Worm (Caenorhabditis elegans) whole organism, young adult: Measurements from ENCODE around the gene C33H5.2.

Experiments
- B0019.2 ChIP-seq: fragments of 200-800 bp; sonication (Bioruptor generic); conservative IDR thresholded peaks from 2 replicates; pipeline ENCODE4 v1.3.6; 2022; ENCODE audit warnings: missing genetic modification reagents, missing genetic modification characterization, missing compliant biosample characterization
- B0336.3 ChIP-seq: fragments of 200-800 bp; sonication (Bioruptor generic); IDR thresholded peaks from 2 replicates; pipeline ENCODE4 v1.3.6; 2022; ENCODE audit warnings: missing genetic modification characterization, missing compliant biosample characterization
- F33H1.4 ChIP-seq: fragments of 200-800 bp; sonication (Bioruptor generic); IDR thresholded peaks from 2 replicates; pipeline ENCODE4 v1.3.6; 2022; ENCODE audit warnings: missing genetic modification reagents, missing genetic modification characterization, missing compliant biosample characterization
- F49E8.2 ChIP-seq: sonication (generic microtip); optimal IDR thresholded peaks from 3 replicates; lab custom pipeline; 2017; ENCODE audit warnings: missing genetic modification characterization, mild to moderate bottlenecking, missing compliant biosample characterization, antibody characterized with exemption, moderate library complexity; ENCODE audit not compliant: insufficient read depth
- F55B11.4 ChIP-seq: sonication (generic microtip); optimal IDR thresholded peaks from 2 replicates; lab custom pipeline; 2016; ENCODE audit warnings: missing compliant biosample characterization, missing genetic modification characterization, borderline replicate concordance; ENCODE audit not compliant: insufficient read depth
- F57A8.1 ChIP-seq: fragments of 200-800 bp; sonication (Bioruptor generic); optimal IDR thresholded peaks from 2 replicates; lab custom pipeline; 2018; ENCODE audit warnings: mild to moderate bottlenecking, missing genetic modification characterization, moderate library complexity, missing compliant biosample characterization
- F57C9.4 ChIP-seq: sonication (generic microtip); optimal IDR thresholded peaks from 2 replicates; lab custom pipeline; 2017; ENCODE audit warnings: mild to moderate bottlenecking, missing genetic modification characterization, missing compliant biosample characterization
- K12H6.12 ChIP-seq: fragments of 200-800 bp; sonication (Bioruptor generic); optimal IDR thresholded peaks from 2 replicates; lab custom pipeline; 2018; ENCODE audit warnings: mild to moderate bottlenecking, missing genetic modification characterization, missing compliant biosample characterization
- Y53G8AR.9 ChIP-seq: fragments of 200-800 bp; sonication (Bioruptor generic); conservative IDR thresholded peaks from 2 replicates; pipeline ENCODE4 v1.3.6; 2022; ENCODE audit warnings: missing genetic modification reagents, missing genetic modification characterization, missing compliant biosample characterization
- Y56A3A.18 ChIP-seq: fragments of 200-800 bp; sonication (Bioruptor generic); IDR thresholded peaks from 2 replicates; pipeline ENCODE4 v1.3.6; 2022; ENCODE audit warnings: missing genetic modification reagents, missing genetic modification characterization, missing compliant biosample characterization
- Y67H2A.10 ChIP-seq: fragments of 200-800 bp; sonication (Bioruptor generic); conservative IDR thresholded peaks from 2 replicates; pipeline ENCODE4 v1.3.6; 2022; ENCODE audit warnings: missing genetic modification reagents, missing genetic modification characterization, missing compliant biosample characterization
- Y95B8A.8 ChIP-seq: fragments of 200-800 bp; sonication (Bioruptor generic); IDR thresholded peaks from 2 replicates; pipeline ENCODE4 v1.3.6; 2022; ENCODE audit warnings: missing genetic modification reagents, missing genetic modification characterization, missing compliant biosample characterization
- athp-1 ChIP-seq: sonication (generic microtip); optimal IDR thresholded peaks from 2 replicates; lab custom pipeline; 2017; ENCODE audit warnings: mild to moderate bottlenecking, missing genetic modification characterization, missing compliant biosample characterization
- attf-3 ChIP-seq: fragments of 200-800 bp; sonication (Bioruptor generic); conservative IDR thresholded peaks from 2 replicates; pipeline ENCODE4 v1.3.6; 2022; ENCODE audit warnings: missing genetic modification reagents, missing genetic modification characterization, missing compliant biosample characterization
- attf-5 ChIP-seq: fragments of 200-800 bp; sonication (Bioruptor generic); optimal IDR thresholded peaks from 2 replicates; lab custom pipeline; 2018; ENCODE audit warnings: mild to moderate bottlenecking, missing genetic modification characterization, missing compliant biosample characterization
- cebp-2 ChIP-seq: fragments of 200-800 bp; sonication (Bioruptor generic); IDR thresholded peaks from 2 replicates; pipeline ENCODE4 v1.3.6; 2022; ENCODE audit warnings: missing genetic modification characterization, missing compliant biosample characterization
- ceh-100 ChIP-seq: fragments of 200-800 bp; sonication (Bioruptor generic); IDR thresholded peaks from 2 replicates; pipeline ENCODE4 v1.3.6; 2022; ENCODE audit warnings: missing genetic modification reagents, missing genetic modification characterization, missing compliant biosample characterization
- ceh-58 ChIP-seq: fragments of 200-800 bp; sonication (Bioruptor generic); IDR thresholded peaks from 2 replicates; pipeline ENCODE4 v1.3.6; 2022; ENCODE audit warnings: missing genetic modification characterization, missing compliant biosample characterization
- ceh-79 ChIP-seq: sonication (generic microtip); optimal IDR thresholded peaks from 2 replicates; lab custom pipeline; 2017; ENCODE audit warnings: mild to moderate bottlenecking, missing genetic modification characterization, missing compliant biosample characterization
- chd-7 ChIP-seq: sonication (generic microtip); optimal IDR thresholded peaks from 2 replicates; lab custom pipeline; 2016; ENCODE audit warnings: mild to moderate bottlenecking, missing genetic modification characterization, moderate library complexity, missing compliant biosample characterization
- die-1 ChIP-seq: sonication (generic microtip); optimal IDR thresholded peaks from 2 replicates; lab custom pipeline; 2016; ENCODE audit warnings: missing genotype, mild to moderate bottlenecking, missing genetic modification characterization, missing compliant biosample characterization
- dox-1 ChIP-seq: fragments of 200-800 bp; sonication (Bioruptor generic); IDR thresholded peaks from 2 replicates; pipeline ENCODE4 v1.3.6; 2022; ENCODE audit warnings: missing genetic modification reagents, missing genetic modification characterization, missing compliant biosample characterization
- dpff-1 ChIP-seq: sonication (generic microtip); optimal IDR thresholded peaks from 2 replicates; lab custom pipeline; 2017; ENCODE audit warnings: mild to moderate bottlenecking, missing genetic modification characterization, missing compliant biosample characterization
- egl-18 ChIP-seq: fragments of 200-800 bp; sonication (Bioruptor generic); IDR thresholded peaks from 2 replicates; pipeline ENCODE4 v1.3.6; 2022; ENCODE audit warnings: missing genetic modification reagents, missing genetic modification characterization, missing compliant biosample characterization
- ekl-4 ChIP-seq: fragments of 200-800 bp; sonication (Bioruptor generic); IDR thresholded peaks from 2 replicates; pipeline ENCODE4 v1.3.6; 2022; ENCODE audit warnings: missing genetic modification reagents, missing genetic modification characterization, missing compliant biosample characterization
- fkh-3 ChIP-seq: sonication (generic microtip); optimal IDR thresholded peaks from 2 replicates; lab custom pipeline; 2016; ENCODE audit warnings: mild to moderate bottlenecking, missing genetic modification characterization, missing compliant biosample characterization
- gei-17 ChIP-seq: fragments of 200-800 bp; sonication (Bioruptor generic); optimal IDR thresholded peaks from 2 replicates; lab custom pipeline; 2018; ENCODE audit warnings: mild to moderate bottlenecking, missing genetic modification characterization, missing compliant biosample characterization
- him-1 ChIP-seq: sonication (generic microtip); optimal IDR thresholded peaks from 2 replicates; lab custom pipeline; 2016; ENCODE audit warnings: missing genotype, missing genetic modification reagents, missing genetic modification characterization, missing compliant biosample characterization
- hlh-26 ChIP-seq: fragments of 200-800 bp; sonication (Bioruptor generic); conservative IDR thresholded peaks from 2 replicates; pipeline ENCODE4 v1.3.6; 2022; ENCODE audit warnings: missing genetic modification reagents, missing genetic modification characterization, missing compliant biosample characterization
- hmg-20 ChIP-seq: fragments of 200-800 bp; sonication (Bioruptor generic); IDR thresholded peaks from 2 replicates; pipeline ENCODE4 v1.3.6; 2022; ENCODE audit warnings: missing genetic modification reagents, missing genetic modification characterization, missing compliant biosample characterization
- hrde-1 ChIP-seq: sonication (generic microtip); optimal IDR thresholded peaks from 2 replicates; lab custom pipeline; 2016; ENCODE audit warnings: missing genetic modification characterization, mild to moderate bottlenecking, missing compliant biosample characterization, moderate library complexity, missing genotype, missing genetic modification reagents, borderline replicate concordance
- hsf-1 ChIP-seq: fragments of 200-800 bp; sonication (Bioruptor generic); IDR thresholded peaks from 2 replicates; pipeline ENCODE4 v1.3.6; 2022; ENCODE audit warnings: missing genetic modification reagents, missing genetic modification characterization, missing compliant biosample characterization
- lag-1 ChIP-seq: fragments of 200-800 bp; sonication (Bioruptor generic); IDR thresholded peaks from 2 replicates; pipeline ENCODE4 v1.3.6; 2022; ENCODE audit warnings: missing genetic modification reagents, missing genetic modification characterization, missing compliant biosample characterization
- lin-26 ChIP-seq: fragments of 200-800 bp; sonication (Bioruptor generic); IDR thresholded peaks from 2 replicates; pipeline ENCODE4 v1.3.6; 2022; ENCODE audit warnings: missing genetic modification reagents, missing genetic modification characterization, missing compliant biosample characterization
- lin-35 ChIP-seq, 3 experiments: fragments of 150-350 bp in 2 of 3; sonication (generic microtip) in 1 of 3; optimal IDR thresholded peaks; 2 replicates each; lab custom pipeline; 2014 to 2018; ENCODE audit warnings: missing biosample characterization in 3 of 3, missing genetic modification characterization in 3 of 3, missing genetic modification reagents in 3 of 3
- lin-54 ChIP-seq: fragments of 200-800 bp; sonication (Bioruptor generic); optimal IDR thresholded peaks from 2 replicates; lab custom pipeline; 2018; ENCODE audit warnings: mild to moderate bottlenecking, missing genetic modification characterization, missing compliant biosample characterization
- lsl-1 ChIP-seq: fragments of 200-800 bp; sonication (Bioruptor generic); optimal IDR thresholded peaks from 2 replicates; lab custom pipeline; 2018; ENCODE audit warnings: mild to moderate bottlenecking, missing genetic modification characterization, moderate library complexity, missing compliant biosample characterization
- madf-6 ChIP-seq: fragments of 200-800 bp; sonication (Bioruptor generic); IDR thresholded peaks from 2 replicates; pipeline ENCODE4 v1.3.6; 2022; ENCODE audit warnings: missing genetic modification reagents, missing genetic modification characterization, missing compliant biosample characterization
- nhr-120 ChIP-seq: fragments of 200-800 bp; sonication (Bioruptor generic); IDR thresholded peaks from 2 replicates; pipeline ENCODE4 v1.3.6; 2022; ENCODE audit warnings: missing genetic modification characterization, missing compliant biosample characterization
- nhr-90 ChIP-seq: sonication (generic microtip); optimal IDR thresholded peaks from 2 replicates; lab custom pipeline; 2016; ENCODE audit warnings: missing genotype, mild to moderate bottlenecking, missing genetic modification characterization, missing compliant biosample characterization
- pbrm-1 ChIP-seq: fragments of 200-800 bp; sonication (Bioruptor generic); IDR thresholded peaks from 2 replicates; pipeline ENCODE4 v1.3.6; 2022; ENCODE audit warnings: missing genetic modification reagents, missing genetic modification characterization, missing compliant biosample characterization
- pha-4 ChIP-seq: fragments of 150-350 bp; sonication (generic microtip); optimal IDR thresholded peaks from 2 replicates; lab custom pipeline; 2014; ENCODE audit warnings: missing biosample characterization, missing genetic modification reagents, missing genetic modification characterization
- snpc-1.1 ChIP-seq: sonication (generic microtip); optimal IDR thresholded peaks from 2 replicates; lab custom pipeline; 2017; ENCODE audit warnings: missing genetic modification characterization, mild to moderate bottlenecking, missing compliant biosample characterization, antibody characterized with exemption, moderate library complexity, missing genotype, missing genetic modification reagents; ENCODE audit not compliant: insufficient read depth
- tbx-9 ChIP-seq: sonication (generic microtip); optimal IDR thresholded peaks from 2 replicates; lab custom pipeline; 2016; ENCODE audit warnings: borderline replicate concordance, missing genetic modification characterization, inconsistent platforms, missing compliant biosample characterization
- tlf-1 ChIP-seq: fragments of 200-800 bp; sonication (Bioruptor generic); optimal IDR thresholded peaks from 2 replicates; lab custom pipeline; 2018; ENCODE audit warnings: mild to moderate bottlenecking, missing genetic modification characterization, missing compliant biosample characterization
- xnd-1 ChIP-seq: sonication (generic microtip); optimal IDR thresholded peaks from 2 replicates; lab custom pipeline; 2016; ENCODE audit warnings: missing genotype, missing genetic modification reagents, missing genetic modification characterization, missing compliant biosample characterization
- zim-3 ChIP-seq: sonication (generic microtip); optimal IDR thresholded peaks from 2 replicates; lab custom pipeline; 2017; ENCODE audit warnings: mild to moderate bottlenecking, missing genetic modification characterization, moderate library complexity, missing compliant biosample characterization
- ztf-28 ChIP-seq: fragments of 200-800 bp; sonication (Bioruptor generic); IDR thresholded peaks from 2 replicates; pipeline ENCODE4 v1.3.6; 2022; ENCODE audit warnings: missing genetic modification reagents, missing genetic modification characterization, missing compliant biosample characterization

The C33H5.2 gene

ce11 chrIV:7789521-7789949, 15.3 kb upstream of the C33H5.2 start, which contains the start of gene imp-3:
imp-3 (minus strand) TSS chrIV:7789613.
- peak; percentile 83 for TF ChIP-seq ekl-4 (GFP tag; lab: Robert Waterston, UW)
- peak; percentile 95 for TF ChIP-seq Y53G8AR.9 (GFP tag; lab: Robert Waterston, UW)
- TF ChIP-seq hsf-1 (GFP tag; lab: Robert Waterston, UW): peak; percentile 75
- TF ChIP-seq K12H6.12 (tag; lab: Kevin White, UChicago): peak; percentile 51
- TF ChIP-seq fkh-3: no peak
- peak; percentile 9 for TF ChIP-seq lsl-1 (GFP tag; lab: Kevin White, UChicago)
- peak; percentile 88 for TF ChIP-seq athp-1
- peak in 1 of 3 experiments; percentile 65 for TF ChIP-seq lin-35 (GFP tag; optimal IDR thresholded peaks at IDR 0.05; lab: Kevin White, UChicago)
- TF ChIP-seq nhr-120 (GFP tag; lab: Robert Waterston, UW): no peak
- TF ChIP-seq egl-18: no peak
- 0 out of 2 replicates have a peak, but pooled peaks have one; percentile 46 for TF ChIP-seq hmg-20 (GFP tag; lab: Robert Waterston, UW)
- peak; percentile 43 for TF ChIP-seq lin-54 (GFP tag; lab: Kevin White, UChicago)
- TF ChIP-seq him-1 (tag; lab: Kevin White, UChicago): no peak
- TF ChIP-seq snpc-1.1 (tag; lab: Kevin White, UChicago): peak; percentile 19
- TF ChIP-seq ceh-58 (GFP tag; lab: Robert Waterston, UW): 0 out of 2 replicates have a peak, but pooled peaks have one; percentile 10
- TF ChIP-seq F55B11.4 (tag; lab: Kevin White, UChicago): no peak
- peak; percentile 64 for TF ChIP-seq tbx-9 (tag; lab: Kevin White, UChicago)
- peak; percentile 81 for TF ChIP-seq F49E8.2
- TF ChIP-seq lag-1: no peak
- peak; percentile 53 for TF ChIP-seq tlf-1 (GFP tag; lab: Kevin White, UChicago)
- peak; percentile 80 for TF ChIP-seq B0336.3
- no peak for TF ChIP-seq die-1 (tag; lab: Kevin White, UChicago)
- TF ChIP-seq chd-7: peak; percentile 75
- TF ChIP-seq F57C9.4 (tag; lab: Kevin White, UChicago): peak; percentile 53
- 0 out of 2 replicates have a peak, but pooled peaks have one; percentile 38 for TF ChIP-seq F33H1.4 (GFP tag; lab: Robert Waterston, UW)
- TF ChIP-seq zim-3: peak; percentile 66
- peak; percentile 60 for TF ChIP-seq ceh-100 (GFP tag; lab: Robert Waterston, UW)
- peak; percentile 56; the same call in 1 of the 2 replicates for TF ChIP-seq Y56A3A.18 (GFP tag; lab: Robert Waterston, UW)
- 0 out of 2 replicates have a peak, but pooled peaks have one; percentile 27 for TF ChIP-seq attf-3 (GFP tag; lab: Robert Waterston, UW)
- TF ChIP-seq madf-6 (GFP tag; lab: Robert Waterston, UW): peak; percentile 72
- no peak for TF ChIP-seq hlh-26 (GFP tag; lab: Robert Waterston, UW)
- peak; percentile 62 for TF ChIP-seq pbrm-1 (GFP tag; lab: Robert Waterston, UW)
- TF ChIP-seq pha-4 (tag; lab: Kevin White, UChicago): peak; percentile 71
- TF ChIP-seq lin-26: peak; percentile 77
- no peak for TF ChIP-seq cebp-2 (GFP tag; lab: Robert Waterston, UW)
- peak; percentile 74 for TF ChIP-seq attf-5 (GFP tag; lab: Kevin White, UChicago)
- 0 out of 2 replicates have a peak, but pooled peaks have one; percentile 35 for TF ChIP-seq ztf-28
- peak; percentile 66; the same call in 1 of the 2 replicates for TF ChIP-seq Y95B8A.8 (GFP tag; lab: Robert Waterston, UW)
- TF ChIP-seq dpff-1: peak; percentile 7
- peak; percentile 70 for TF ChIP-seq hrde-1 (tag; lab: Kevin White, UChicago)
- TF ChIP-seq dox-1 (GFP tag; lab: Robert Waterston, UW): peak; percentile 68; the same call in 1 of the 2 replicates
- peak; percentile 49 for TF ChIP-seq ceh-79 (tag; lab: Kevin White, UChicago)
- TF ChIP-seq Y67H2A.10 (GFP tag; lab: Robert Waterston, UW): peak; percentile 33
- peak; percentile 1 for TF ChIP-seq gei-17 (GFP tag; lab: Kevin White, UChicago)
- no peak for TF ChIP-seq F57A8.1 (GFP tag; lab: Kevin White, UChicago)
- TF ChIP-seq nhr-90 (tag; lab: Kevin White, UChicago): no peak
- no peak for TF ChIP-seq B0019.2
- peak; percentile 23 for TF ChIP-seq xnd-1 (tag; lab: Kevin White, UChicago)
